Fruit fly (Drosophila melanogaster) whole organism, adult: ENCODE results near the gene CG11085.

Source experiments
- CG11617 ChIP-seq: fragments of 200-800 bp; sonication (Bioruptor generic); optimal IDR thresholded peaks from 2 replicates; lab custom pipeline; 2017; ENCODE audit warnings: mild to moderate bottlenecking, missing biosample characterization, missing genetic modification reagents, missing genetic modification characterization
- CG12768 ChIP-seq: fragments of 200-800 bp; sonication (Bioruptor generic); optimal IDR thresholded peaks from 2 replicates; lab custom pipeline; 2017; ENCODE audit warnings: missing biosample characterization, missing genetic modification characterization, mild to moderate bottlenecking, moderate library complexity, missing genetic modification reagents
- CG14711 ChIP-seq: fragments of 200-800 bp; sonication (Bioruptor generic); optimal IDR thresholded peaks from 2 replicates; lab custom pipeline; 2018; ENCODE audit warnings: missing biosample characterization, mild to moderate bottlenecking, missing genetic modification characterization, moderate library complexity
- CG1620 ChIP-seq: fragments of 200-800 bp; sonication (Bioruptor generic); optimal IDR thresholded peaks from 2 replicates; lab custom pipeline; 2016; ENCODE audit warnings: missing biosample characterization, missing genetic modification characterization
- CG33017 ChIP-seq: fragments of 200-800 bp; sonication (Bioruptor generic); optimal IDR thresholded peaks from 2 replicates; lab custom pipeline; 2018; ENCODE audit warnings: missing biosample characterization, mild to moderate bottlenecking, missing genetic modification characterization, moderate library complexity
- CG5204 ChIP-seq: fragments of 200-800 bp; sonication (Bioruptor generic); optimal IDR thresholded peaks from 2 replicates; lab custom pipeline; 2016; ENCODE audit warnings: missing biosample characterization, missing genetic modification characterization
- CG7045 ChIP-seq: fragments of 200-800 bp; sonication (Bioruptor generic); optimal IDR thresholded peaks from 2 replicates; lab custom pipeline; 2017; ENCODE audit warnings: missing biosample characterization, mild to moderate bottlenecking, missing genetic modification characterization
- CG7101 ChIP-seq: fragments of 200-800 bp; sonication (Bioruptor generic); optimal IDR thresholded peaks from 2 replicates; lab custom pipeline; 2018; ENCODE audit warnings: missing biosample characterization, mild to moderate bottlenecking, missing genetic modification characterization, moderate library complexity
- Clk ChIP-seq: fragments of 200-800 bp; sonication (Bioruptor generic); optimal IDR thresholded peaks from 2 replicates; lab custom pipeline; 2017; ENCODE audit warnings: missing biosample characterization, missing genetic modification characterization
- Crg-1 ChIP-seq: fragments of 200-800 bp; sonication (Bioruptor generic); optimal IDR thresholded peaks from 2 replicates; lab custom pipeline; 2016; ENCODE audit warnings: missing biosample characterization, missing genetic modification characterization
- Hr96 ChIP-seq: fragments of 200-800 bp; sonication (Bioruptor generic); optimal IDR thresholded peaks from 2 replicates; lab custom pipeline; 2016; ENCODE audit warnings: missing biosample characterization, missing genetic modification characterization
- Mnt ChIP-seq: fragments of 200-800 bp; sonication (Bioruptor generic); optimal IDR thresholded peaks from 2 replicates; lab custom pipeline; 2016; ENCODE audit warnings: missing biosample characterization, mild to moderate bottlenecking, missing genetic modification characterization
- bab1 ChIP-seq: fragments of 200-800 bp; sonication (Bioruptor generic); optimal IDR thresholded peaks from 3 replicates; lab custom pipeline; 2019; ENCODE audit warnings: missing biosample characterization, mild to moderate bottlenecking, missing genetic modification characterization, moderate library complexity
- cic ChIP-seq: fragments of 200-800 bp; sonication (Bioruptor generic); optimal IDR thresholded peaks from 2 replicates; lab custom pipeline; 2017; ENCODE audit warnings: missing biosample characterization, mild to moderate bottlenecking, missing genetic modification characterization, moderate library complexity
- cnc ChIP-seq, 2 experiments: fragments of >200 bp; optimal IDR thresholded peaks; 2 replicates each; lab custom pipeline; 2017
- kay ChIP-seq: fragments of 200-800 bp; sonication (Bioruptor generic); peaks from one replicate; lab custom pipeline; 2016; ENCODE audit warnings: missing biosample characterization, missing genetic modification characterization, borderline replicate concordance
- ovo ChIP-seq: fragments of 200-800 bp; sonication (Bioruptor generic); optimal IDR thresholded peaks from 2 replicates; lab custom pipeline; 2016; ENCODE audit warnings: missing biosample characterization, missing genetic modification characterization
- pad ChIP-seq: fragments of 200-800 bp; sonication (Bioruptor generic); optimal IDR thresholded peaks from 3 replicates; lab custom pipeline; 2017; ENCODE audit warnings: missing biosample characterization, missing genetic modification characterization, mild to moderate bottlenecking, moderate library complexity, missing genetic modification reagents
- tj ChIP-seq: fragments of 200-800 bp; sonication (Bioruptor generic); optimal IDR thresholded peaks from 3 replicates; lab custom pipeline; 2017; ENCODE audit warnings: missing biosample characterization, mild to moderate bottlenecking, missing genetic modification characterization, moderate library complexity
- toe ChIP-seq: fragments of 200-800 bp; sonication (Bioruptor generic); optimal IDR thresholded peaks from 2 replicates; lab custom pipeline; 2016; ENCODE audit warnings: missing biosample characterization, missing genetic modification characterization

Gene CG11085

dm6 chrX:12615752-12616366 lies at the start of gene CG11085:
CG11085 (plus strand) TSS chrX:12616316.
- TF ChIP-seq pad (GFP tag; lab: Kevin White, UChicago) = no peak

DNA sequence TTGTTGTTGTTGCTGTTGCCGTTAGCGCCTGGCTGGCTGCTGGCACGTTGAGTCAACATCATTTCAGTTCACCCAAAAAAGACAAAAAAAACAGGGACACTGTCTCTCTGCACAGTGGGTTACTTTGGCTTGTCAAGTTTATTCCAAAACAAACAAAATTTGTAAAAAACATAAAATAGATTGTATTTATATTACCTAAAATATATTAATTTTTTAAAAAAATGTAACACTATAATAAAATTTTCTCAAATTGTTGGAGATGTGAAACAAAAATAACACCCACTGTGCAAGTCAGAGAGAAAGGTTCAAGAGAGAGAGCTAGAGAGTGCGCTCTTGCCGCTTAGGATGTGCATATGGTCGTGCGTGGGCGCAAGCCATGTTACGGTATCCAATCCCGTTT lies 48.5 kb upstream of the CG11085 start:
- TF ChIP-seq CG7101 (tag; lab: Kevin White, UChicago) (peak; percentile 92), Mnt (GFP tag; lab: Kevin White, UChicago) (peak; percentile 14), Hr96 (GFP tag; lab: Kevin White, UChicago) (peak; percentile 43), CG12768 (GFP tag; lab: Kevin White, UChicago) (peak; percentile 71), toe (GFP tag; lab: Kevin White, UChicago) (peak; percentile 11), CG7045 (GFP tag; lab: Kevin White, UChicago) (peak; percentile 82), CG33017 (tag; lab: Kevin White, UChicago) (peak; percentile 87), cnc (optimal IDR thresholded peaks at IDR 0.05; lab: Kevin White, UChicago) (no peak), kay (no peak), tj (GFP tag; lab: Kevin White, UChicago) (peak; percentile 48), cic (GFP tag; lab: Kevin White, UChicago) (no peak), Clk (GFP tag; lab: Kevin White, UChicago) (peak; percentile 60), ovo (GFP tag; lab: Kevin White, UChicago) (peak; percentile 64), CG5204 (GFP tag; lab: Kevin White, UChicago) (no peak), CG14711 (tag; lab: Kevin White, UChicago) (peak; percentile 88), pad (GFP tag; lab: Kevin White, UChicago) (peak; percentile 57), Crg-1 (GFP tag; lab: Kevin White, UChicago) (peak; percentile 28), CG11617 (GFP tag; lab: Kevin White, UChicago) (peak; percentile 69), CG1620 (GFP tag; lab: Kevin White, UChicago) (no peak), bab1 (GFP tag; lab: Kevin White, UChicago) (no peak)

DNA sequence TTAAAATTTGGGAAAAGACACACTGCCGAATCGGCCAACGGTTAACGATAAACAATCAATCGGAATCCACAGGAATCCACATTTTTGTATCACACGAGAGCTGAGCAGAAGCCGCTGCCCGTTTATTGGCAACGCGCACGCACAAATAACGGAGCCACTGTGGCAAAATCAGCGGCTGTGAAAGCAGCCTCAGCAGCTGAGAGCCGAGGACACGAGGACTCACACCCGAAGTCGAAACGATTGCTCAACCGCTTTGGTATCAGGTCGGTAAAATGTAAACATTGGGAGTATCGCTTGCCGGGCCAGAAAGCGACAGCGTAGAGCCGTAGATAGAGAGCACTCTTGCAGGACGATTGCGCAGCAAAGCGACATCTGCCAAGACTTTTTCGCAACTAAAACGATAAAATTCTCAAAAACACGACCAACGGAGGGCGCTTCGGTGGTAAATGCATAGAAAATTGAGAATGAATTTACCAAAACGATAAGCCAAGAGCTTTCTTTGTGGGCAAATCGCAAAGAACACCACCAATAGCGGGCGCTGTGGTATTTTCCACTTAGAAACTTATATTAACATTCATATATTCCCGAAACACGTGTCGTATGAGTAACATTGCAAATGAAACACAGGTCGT lies 47.7 kb upstream of the CG11085 start, which contains the start of gene hwt:
TSS of gene hwt (minus strand) at position 161 of the 632 bp plus-strand sequence.
- TF ChIP-seq Crg-1 (GFP tag; lab: Kevin White, UChicago) (no peak), CG7045 (GFP tag; lab: Kevin White, UChicago) (no peak), cnc (optimal IDR thresholded peaks at IDR 0.05; lab: Kevin White, UChicago) (no peak), Mnt (GFP tag; lab: Kevin White, UChicago) (no peak), CG7101 (tag; lab: Kevin White, UChicago) (no peak), toe (GFP tag; lab: Kevin White, UChicago) (no peak), CG1620 (GFP tag; lab: Kevin White, UChicago) (no peak), CG14711 (tag; lab: Kevin White, UChicago) (no peak), pad (GFP tag; lab: Kevin White, UChicago) (no peak), ovo (GFP tag; lab: Kevin White, UChicago) (no peak), tj (GFP tag; lab: Kevin White, UChicago) (no peak), CG5204 (GFP tag; lab: Kevin White, UChicago) (no peak), Clk (GFP tag; lab: Kevin White, UChicago) (no peak), CG33017 (tag; lab: Kevin White, UChicago) (no peak)

dm6 chrX:12574666-12575202 lies 41.4 kb upstream of the CG11085 start:
- TF ChIP-seq CG7101 (tag; lab: Kevin White, UChicago) (peak; percentile 12), CG7045 (GFP tag; lab: Kevin White, UChicago) (no peak), CG5204 (GFP tag; lab: Kevin White, UChicago) (no peak), Mnt (GFP tag; lab: Kevin White, UChicago) (peak; percentile 88), kay (peak; percentile 34), cic (GFP tag; lab: Kevin White, UChicago) (peak; percentile 91), CG1620 (GFP tag; lab: Kevin White, UChicago) (no peak), CG33017 (tag; lab: Kevin White, UChicago) (no peak), CG12768 (GFP tag; lab: Kevin White, UChicago) (peak; percentile 31), Crg-1 (GFP tag; lab: Kevin White, UChicago) (no peak), ovo (GFP tag; lab: Kevin White, UChicago) (no peak), Hr96 (GFP tag; lab: Kevin White, UChicago) (peak; percentile 29), cnc (optimal IDR thresholded peaks at IDR 0.05; lab: Kevin White, UChicago) (no peak), toe (GFP tag; lab: Kevin White, UChicago) (peak; percentile 12), CG11617 (GFP tag; lab: Kevin White, UChicago) (peak; percentile 36), CG14711 (tag; lab: Kevin White, UChicago) (peak; percentile 10), tj (GFP tag; lab: Kevin White, UChicago) (peak; percentile 81), bab1 (GFP tag; lab: Kevin White, UChicago) (peak; percentile 54), Clk (GFP tag; lab: Kevin White, UChicago) (no peak), pad (GFP tag; lab: Kevin White, UChicago) (peak; percentile 68)

DNA sequence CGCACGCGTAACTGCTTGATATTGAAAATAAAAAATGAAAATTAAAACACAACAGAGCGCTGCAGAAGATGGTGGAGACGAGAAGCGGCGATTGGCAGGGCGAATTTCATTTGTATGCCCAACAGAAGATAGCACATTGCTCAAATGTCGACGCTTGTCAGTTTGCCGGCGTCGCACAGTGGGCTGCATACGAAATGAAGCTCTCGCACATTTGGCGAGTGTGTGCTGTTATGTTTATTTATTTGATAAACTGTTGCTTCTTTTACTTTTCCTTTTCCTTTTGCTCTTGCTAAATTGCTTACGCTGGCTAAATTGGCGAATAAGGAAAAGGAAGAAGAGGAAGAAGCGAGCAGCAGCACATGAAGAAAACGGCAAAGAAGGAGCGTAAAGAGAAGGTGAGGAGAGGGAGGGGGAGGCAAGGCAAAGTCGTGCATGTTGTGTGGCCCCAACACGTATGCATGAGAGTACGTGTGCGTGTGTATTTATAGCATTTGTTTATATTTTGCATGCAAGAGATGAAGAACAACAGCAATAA lies 40.8 kb upstream of the CG11085 start:
- peak; percentile 26 for TF ChIP-seq ovo (GFP tag; lab: Kevin White, UChicago)
- TF ChIP-seq CG7045 (GFP tag; lab: Kevin White, UChicago) = no peak
- TF ChIP-seq cnc (optimal IDR thresholded peaks at IDR 0.05; lab: Kevin White, UChicago) = no peak
- TF ChIP-seq CG12768 (GFP tag; lab: Kevin White, UChicago) = no peak
- TF ChIP-seq tj (GFP tag; lab: Kevin White, UChicago) = peak; percentile 62
- no peak for TF ChIP-seq CG11617 (GFP tag; lab: Kevin White, UChicago)
- TF ChIP-seq kay = no peak
- TF ChIP-seq toe (GFP tag; lab: Kevin White, UChicago) = no peak
- TF ChIP-seq bab1 (GFP tag; lab: Kevin White, UChicago) = no peak
- no peak for TF ChIP-seq pad (GFP tag; lab: Kevin White, UChicago)
